Worm (Caenorhabditis elegans) whole organism, L2 larva: ENCODE data around the gene fmi-1.

Experiments
- Y55F3AM.14 ChIP-seq: fragments of 200-800 bp; sonication (Bioruptor generic); optimal IDR thresholded peaks from 2 replicates; lab custom pipeline; 2018; ENCODE audit warnings: mild to moderate bottlenecking, missing genetic modification characterization, missing compliant biosample characterization
- egl-27 ChIP-seq: sonication (generic microtip); optimal IDR thresholded peaks from 3 replicates; lab custom pipeline; 2017; ENCODE audit warnings: missing biosample characterization, missing genetic modification reagents, missing genetic modification characterization
- lin-39 ChIP-seq: fragments of 150-350 bp; optimal IDR thresholded peaks from 2 replicates; lab custom pipeline; 2014; ENCODE audit warnings: missing biosample characterization, missing genetic modification reagents, missing genetic modification characterization
- nhr-12 ChIP-seq: fragments of 150-350 bp; optimal IDR thresholded peaks from 2 replicates; lab custom pipeline; 2014; ENCODE audit warnings: missing biosample characterization, missing genetic modification characterization
- nhr-25 ChIP-seq: fragments of 150-350 bp; sonication (generic microtip); optimal IDR thresholded peaks from 3 replicates; lab custom pipeline; 2014; ENCODE audit warnings: missing biosample characterization, missing genetic modification characterization
- sma-3 ChIP-seq: sonication (generic microtip); optimal IDR thresholded peaks from 2 replicates; lab custom pipeline; 2016; ENCODE audit warnings: missing genetic modification reagents, missing genetic modification characterization, missing compliant biosample characterization
- unc-62 ChIP-seq: fragments of 150-350 bp; optimal IDR thresholded peaks from 2 replicates; lab custom pipeline; 2014; ENCODE audit warnings: missing biosample characterization, missing genetic modification reagents, missing genetic modification characterization
- ztf-11 ChIP-seq: sonication (generic microtip); optimal IDR thresholded peaks from 2 replicates; lab custom pipeline; 2017; ENCODE audit warnings: missing biosample characterization, missing genetic modification characterization

DNA sequence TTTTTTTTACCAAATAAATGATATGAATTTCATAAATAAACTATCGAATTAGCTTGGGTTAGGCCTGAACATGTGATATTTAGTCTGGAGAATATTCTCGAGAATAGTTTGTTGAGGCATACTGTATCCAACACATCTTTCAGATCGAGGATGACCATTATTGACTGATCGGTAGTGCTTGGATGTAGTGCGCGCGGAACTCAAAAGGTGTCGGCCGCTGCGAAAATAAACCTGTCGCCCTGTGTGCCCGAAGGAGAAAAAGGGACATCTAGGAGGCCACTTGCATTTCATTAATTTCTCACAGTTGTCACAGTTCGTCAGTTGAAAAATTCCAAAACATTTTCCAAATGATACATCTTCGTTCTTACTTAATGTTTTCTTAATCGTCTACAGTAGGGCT is 45.3 kb downstream of the fmi-1 start:
- TF ChIP-seq unc-62 (GFP tag; lab: Kevin White, UChicago) (no peak), nhr-25 (tag; lab: Kevin White, UChicago) (no peak), sma-3 (no peak), ztf-11 (tag; lab: Kevin White, UChicago) (no peak), Y55F3AM.14 (no peak), lin-39 (tag; lab: Kevin White, UChicago) (no peak), nhr-12 (no peak), egl-27 (tag; lab: Kevin White, UChicago) (no peak)
